Fruit fly (Drosophila melanogaster) Kc167 (cell line): Measurements from ENCODE around the gene Tpc1.

Source experiments
- Myc ChIP-seq: fragments of >200 bp; optimal IDR thresholded peaks from 2 replicates; lab custom pipeline; 2017; ENCODE audit warnings: missing external identifiers
- Sin3A ChIP-seq: fragments of >200 bp; optimal IDR thresholded peaks from 2 replicates; lab custom pipeline; 2018; ENCODE audit warnings: missing external identifiers
- h ChIP-seq: fragments of >200 bp; optimal IDR thresholded peaks from 3 replicates; lab custom pipeline; 2018; ENCODE audit warnings: missing external identifiers
- insv ChIP-seq: fragments of >200 bp; optimal IDR thresholded peaks from 3 replicates; lab custom pipeline; 2018; ENCODE audit warnings: missing external identifiers
- psq ChIP-seq: fragments of >200 bp; optimal IDR thresholded peaks from 2 replicates; lab custom pipeline; 2017; ENCODE audit warnings: missing external identifiers
- ttk ChIP-seq: sonication (Bioruptor generic); optimal IDR thresholded peaks from 2 replicates; lab custom pipeline; 2017; ENCODE audit warnings: missing external identifiers

The Tpc1 gene

dm6 chr3R:10879219-10879618, 2.8 kb downstream of the Tpc1 start, which contains the start of gene CG14695:
Gene CG14695 (minus strand): TSS chr3R:10879319.
- TF ChIP-seq Myc (lab: Kevin White, UChicago) (no peak), insv (no peak), h (no peak), ttk (lab: Kevin White, UChicago) (no peak), psq (lab: Kevin White, UChicago) (no peak), Sin3A (lab: Kevin White, UChicago) (no peak)

dm6 chr3R:10878628-10879027, 3.4 kb downstream of the Tpc1 start:
- TF ChIP-seq insv (no peak), Myc (lab: Kevin White, UChicago) (no peak), Sin3A (lab: Kevin White, UChicago) (no peak), ttk (lab: Kevin White, UChicago) (no peak), psq (lab: Kevin White, UChicago) (no peak), h (no peak)

- no peak for TF ChIP-seq psq (lab: Kevin White, UChicago)
- no peak for TF ChIP-seq h
Measured at dm6 chr3R:10877808-10878207, 4.2 kb downstream of the Tpc1 start.

dm6 chr3R:10875515-10876434, 6.2 kb downstream of the Tpc1 start, which contains the start of gene Sodh2:
Gene Sodh2 (plus strand): TSS chr3R:10876384.
- TF ChIP-seq insv = no peak
- no peak for TF ChIP-seq Sin3A (lab: Kevin White, UChicago)
- TF ChIP-seq ttk (lab: Kevin White, UChicago) = no peak
- TF ChIP-seq Myc (lab: Kevin White, UChicago) = no peak
- no peak for TF ChIP-seq psq (lab: Kevin White, UChicago)
- no peak for TF ChIP-seq h

- TF ChIP-seq ttk (lab: Kevin White, UChicago) (no peak), insv (no peak), Sin3A (lab: Kevin White, UChicago) (no peak), h (no peak), Myc (lab: Kevin White, UChicago) (no peak), psq (lab: Kevin White, UChicago) (no peak)
Measured at dm6 chr3R:10872820-10873219, 9.2 kb downstream of the Tpc1 start, which contains the start of gene CG4596. Gene CG4596 (plus strand): TSS chr3R:10873038.

dm6 chr3R:10872148-10872783, 9.7 kb downstream of the Tpc1 start, which contains the start of gene Fdh:
Gene Fdh (minus strand): TSS chr3R:10872381.
- no peak for TF ChIP-seq Myc (lab: Kevin White, UChicago)
- no peak for TF ChIP-seq Sin3A (lab: Kevin White, UChicago)
- no peak for TF ChIP-seq ttk (lab: Kevin White, UChicago)
- no peak for TF ChIP-seq h
- TF ChIP-seq insv = no peak
- no peak for TF ChIP-seq psq (lab: Kevin White, UChicago)

- TF ChIP-seq Myc (lab: Kevin White, UChicago) = no peak
- no peak for TF ChIP-seq ttk (lab: Kevin White, UChicago)
- no peak for TF ChIP-seq insv
- TF ChIP-seq h = no peak
Measured at dm6 chr3R:10870561-10870960, 11.4 kb downstream of the Tpc1 start.

- TF ChIP-seq Myc (lab: Kevin White, UChicago) (no peak), psq (lab: Kevin White, UChicago) (no peak), ttk (lab: Kevin White, UChicago) (no peak), h (no peak), Sin3A (lab: Kevin White, UChicago) (no peak), insv (no peak)
Measured at dm6 chr3R:10868427-10868962, 13.5 kb downstream of the Tpc1 start, which contains the start of the genes SelR and Tsp86D. Gene SelR (minus strand): TSS chr3R:10868642. Gene Tsp86D (plus strand): TSS chr3R:10868708.

- TF ChIP-seq psq (lab: Kevin White, UChicago) = no peak
- no peak for TF ChIP-seq insv
- TF ChIP-seq h = no peak
- no peak for TF ChIP-seq Sin3A (lab: Kevin White, UChicago)
- no peak for TF ChIP-seq ttk (lab: Kevin White, UChicago)
- TF ChIP-seq Myc (lab: Kevin White, UChicago) = no peak
Measured at dm6 chr3R:10863956-10864355, 18.0 kb downstream of the Tpc1 start.

- TF ChIP-seq insv = no peak
- no peak for TF ChIP-seq ttk (lab: Kevin White, UChicago)
- TF ChIP-seq Sin3A (lab: Kevin White, UChicago) = no peak
- no peak for TF ChIP-seq Myc (lab: Kevin White, UChicago)
Measured at dm6 chr3R:10863446-10863819, 18.6 kb downstream of the Tpc1 start.

- TF ChIP-seq Sin3A (lab: Kevin White, UChicago) = no peak
- TF ChIP-seq ttk (lab: Kevin White, UChicago) = no peak
- TF ChIP-seq Myc (lab: Kevin White, UChicago) = no peak
- TF ChIP-seq h = no peak
- no peak for TF ChIP-seq psq (lab: Kevin White, UChicago)
Measured at dm6 chr3R:10862773-10863445, 19.1 kb downstream of the Tpc1 start, which contains the start of gene CG6574. Gene CG6574 (minus strand): TSS chr3R:10862988.
